Worm (Caenorhabditis elegans) whole organism, L4 larva: ENCODE data around the gene F20C5.11.

ENCODE experiments used
- F10B5.3 ChIP-seq: sonication (generic microtip); optimal IDR thresholded peaks from 2 replicates; lab custom pipeline; 2016; ENCODE audit warnings: mild to moderate bottlenecking, missing genetic modification characterization, missing compliant biosample characterization
- F49E8.2 ChIP-seq: sonication (generic microtip); optimal IDR thresholded peaks from 2 replicates; lab custom pipeline; 2016; ENCODE audit warnings: missing compliant biosample characterization, mild to moderate bottlenecking, missing genetic modification characterization, borderline replicate concordance
- R02D3.7 ChIP-seq: fragments of 150-350 bp; sonication (generic microtip); optimal IDR thresholded peaks from 3 replicates; lab custom pipeline; 2014; ENCODE audit warnings: missing biosample characterization, missing genetic modification characterization
- T20F7.1 ChIP-seq: fragments of 200-800 bp; sonication (Bioruptor generic); optimal IDR thresholded peaks from 2 replicates; lab custom pipeline; 2018; ENCODE audit warnings: mild to moderate bottlenecking, missing genetic modification characterization, missing compliant biosample characterization
- attf-4 ChIP-seq: sonication (generic microtip); optimal IDR thresholded peaks from 3 replicates; lab custom pipeline; 2017; ENCODE audit warnings: missing biosample characterization, missing genetic modification characterization
- ceh-32 ChIP-seq: sonication (generic microtip); optimal IDR thresholded peaks from 2 replicates; lab custom pipeline; 2016; ENCODE audit warnings: mild to moderate bottlenecking, missing genetic modification characterization, missing compliant biosample characterization; ENCODE audit not compliant: poor library complexity
- ceh-44 ChIP-seq: fragments of 200-800 bp; sonication (Bioruptor generic); IDR thresholded peaks from 2 replicates; pipeline ENCODE4 v1.3.6; 2022; ENCODE audit warnings: missing genetic modification reagents, missing genetic modification characterization, missing compliant biosample characterization
- cey-2 ChIP-seq: sonication (generic microtip); optimal IDR thresholded peaks from 3 replicates; lab custom pipeline; 2017; ENCODE audit warnings: missing genetic modification characterization, mild to moderate bottlenecking, missing compliant biosample characterization, antibody characterized with exemption, borderline replicate concordance; ENCODE audit not compliant: insufficient read depth
- daf-16 ChIP-seq, 3 experiments: sonication (generic microtip); optimal IDR thresholded peaks; 2 replicates each; lab custom pipeline; 2016 to 2017; ENCODE audit warnings: missing genetic modification characterization in 3 of 3, missing genetic modification reagents in 3 of 3, mild to moderate bottlenecking in 2 of 3, missing compliant biosample characterization in 2 of 3, missing biosample characterization in 1 of 3, moderate library complexity in 1 of 3
- daf-19 ChIP-seq: fragments of 200-800 bp; sonication (Bioruptor generic); conservative IDR thresholded peaks from 2 replicates; pipeline ENCODE4 v1.3.6; 2022; ENCODE audit warnings: missing genetic modification characterization, missing compliant biosample characterization
- dmd-9 ChIP-seq: fragments of 200-800 bp; sonication (Bioruptor generic); IDR thresholded peaks from 2 replicates; pipeline ENCODE4 v1.3.6; 2022; ENCODE audit warnings: missing genetic modification reagents, missing genetic modification characterization, missing compliant biosample characterization
- dpl-1 ChIP-seq: fragments of 150-350 bp; optimal IDR thresholded peaks from 2 replicates; lab custom pipeline; 2014; ENCODE audit warnings: missing biosample characterization, missing genetic modification reagents, missing genetic modification characterization
- egl-27 ChIP-seq: sonication (generic microtip); optimal IDR thresholded peaks from 3 replicates; lab custom pipeline; 2017; ENCODE audit warnings: missing biosample characterization, missing genetic modification reagents, missing genetic modification characterization
- egl-43 ChIP-seq: fragments of 200-800 bp; sonication (Bioruptor generic); IDR thresholded peaks from 2 replicates; pipeline ENCODE4 v1.3.6; 2022; ENCODE audit warnings: missing genetic modification reagents, missing genetic modification characterization, missing compliant biosample characterization
- fos-1 ChIP-seq: fragments of 150-350 bp; optimal IDR thresholded peaks from 2 replicates; lab custom pipeline; 2014; ENCODE audit warnings: missing biosample characterization, missing genetic modification characterization
- gei-8 ChIP-seq: fragments of 200-800 bp; sonication (Bioruptor generic); optimal IDR thresholded peaks from 2 replicates; lab custom pipeline; 2018; ENCODE audit warnings: mild to moderate bottlenecking, missing genetic modification characterization, missing compliant biosample characterization
- hif-1 ChIP-seq, 2 experiments: sonication (generic microtip); optimal IDR thresholded peaks; 2 replicates each; lab custom pipeline; 2016 to 2017; ENCODE audit warnings: missing compliant biosample characterization in 2 of 2, missing genetic modification characterization in 2 of 2, missing genetic modification reagents in 2 of 2, missing genotype in 2 of 2, mild to moderate bottlenecking in 1 of 2
- hlh-30 ChIP-seq: sonication (generic microtip); optimal IDR thresholded peaks from 2 replicates; lab custom pipeline; 2017; ENCODE audit warnings: antibody characterized with exemption, mild to moderate bottlenecking, missing genetic modification characterization, missing compliant biosample characterization; ENCODE audit not compliant: insufficient read depth
- lin-39 ChIP-seq: fragments of 150-350 bp; optimal IDR thresholded peaks from 2 replicates; lab custom pipeline; 2014; ENCODE audit warnings: missing biosample characterization, missing genetic modification reagents, missing genetic modification characterization
- lir-3 ChIP-seq: sonication (generic microtip); optimal IDR thresholded peaks from 2 replicates; lab custom pipeline; 2016; ENCODE audit warnings: mild to moderate bottlenecking, missing genetic modification characterization, missing compliant biosample characterization
- lsy-2 ChIP-seq, 2 experiments: fragments of 150-350 bp in 1 of 2; sonication (generic microtip) in 1 of 2; optimal IDR thresholded peaks; 2 replicates each; lab custom pipeline; 2014 to 2017; ENCODE audit warnings: missing biosample characterization in 2 of 2, missing genetic modification characterization in 2 of 2
- mdl-1 ChIP-seq, 2 experiments: fragments of 150-350 bp in 1 of 2; sonication (generic microtip) in 1 of 2; optimal IDR thresholded peaks; 2 replicates each; lab custom pipeline; 2014 to 2017; ENCODE audit warnings: missing biosample characterization in 2 of 2, missing genetic modification characterization in 2 of 2
- mdt-29 ChIP-seq: fragments of 200-800 bp; sonication (Bioruptor generic); IDR thresholded peaks from 2 replicates; pipeline ENCODE4 v1.3.6; 2022; ENCODE audit warnings: missing genetic modification reagents, missing genetic modification characterization, missing compliant biosample characterization
- mep-1 ChIP-seq: fragments of 150-350 bp; sonication (generic microtip); optimal IDR thresholded peaks from 3 replicates; lab custom pipeline; 2014; ENCODE audit warnings: missing biosample characterization, missing genetic modification characterization
- mes-2 ChIP-seq: sonication (generic microtip); optimal IDR thresholded peaks from 2 replicates; lab custom pipeline; 2016; ENCODE audit warnings: missing genotype, mild to moderate bottlenecking, missing genetic modification characterization, missing compliant biosample characterization; ENCODE audit not compliant: poor library complexity, severe bottlenecking
- nhr-10 ChIP-seq: fragments of 150-350 bp; optimal IDR thresholded peaks from 2 replicates; lab custom pipeline; 2014; ENCODE audit warnings: missing biosample characterization, missing genetic modification characterization
- nhr-237 ChIP-seq: sonication (generic microtip); optimal IDR thresholded peaks from 2 replicates; lab custom pipeline; 2017; ENCODE audit warnings: missing biosample characterization, missing genetic modification characterization
- nhr-48 ChIP-seq: sonication (generic microtip); optimal IDR thresholded peaks from 2 replicates; lab custom pipeline; 2016; ENCODE audit warnings: mild to moderate bottlenecking, missing genetic modification characterization, missing compliant biosample characterization
- php-3 ChIP-seq: fragments of 200-800 bp; sonication (Bioruptor generic); IDR thresholded peaks from 2 replicates; pipeline ENCODE4 v1.3.6; 2022; ENCODE audit warnings: missing genetic modification reagents, missing genetic modification characterization, missing compliant biosample characterization
- saeg-2 ChIP-seq: fragments of 200-800 bp; sonication (Bioruptor generic); IDR thresholded peaks from 2 replicates; pipeline ENCODE4 v1.3.6; 2022; ENCODE audit warnings: missing genetic modification reagents, missing genetic modification characterization, missing compliant biosample characterization
- snpc-1.2 ChIP-seq: fragments of 200-800 bp; sonication (Bioruptor generic); IDR thresholded peaks from 2 replicates; pipeline ENCODE4 v1.3.6; 2022; ENCODE audit warnings: missing genetic modification reagents, missing genetic modification characterization, missing compliant biosample characterization
- spr-1 ChIP-seq: sonication (generic microtip); optimal IDR thresholded peaks from 2 replicates; lab custom pipeline; 2016; ENCODE audit warnings: mild to moderate bottlenecking, missing genetic modification characterization, missing compliant biosample characterization
- spr-3 ChIP-seq: fragments of 200-800 bp; sonication (Bioruptor generic); optimal IDR thresholded peaks from 2 replicates; lab custom pipeline; 2018; ENCODE audit warnings: mild to moderate bottlenecking, missing genetic modification characterization, missing compliant biosample characterization
- unc-62 ChIP-seq, 3 experiments: fragments of 150-350 bp in 1 of 3; sonication (generic microtip); optimal IDR thresholded peaks in 2 of 3; peaks in 1 of 3; 1 replicate in 1 of 3; 2 replicates in 2 of 3; lab custom pipeline; 2014 to 2017; ENCODE audit warnings: missing biosample characterization in 3 of 3, missing genetic modification characterization in 3 of 3, missing genetic modification reagents in 3 of 3, missing genotype in 1 of 3
- zag-1 ChIP-seq: fragments of 150-350 bp; optimal IDR thresholded peaks from 2 replicates; lab custom pipeline; 2014; ENCODE audit warnings: missing biosample characterization, missing genetic modification characterization
- zfp-2 ChIP-seq: sonication (generic microtip); optimal IDR thresholded peaks from 2 replicates; lab custom pipeline; 2016; ENCODE audit warnings: mild to moderate bottlenecking, missing genetic modification characterization, missing compliant biosample characterization
- zfp-3 ChIP-seq: fragments of 200-800 bp; sonication (Bioruptor generic); conservative IDR thresholded peaks from 2 replicates; pipeline ENCODE4 v1.3.6; 2022; ENCODE audit warnings: missing genetic modification reagents, missing genetic modification characterization, missing compliant biosample characterization
- ztf-11 ChIP-seq: fragments of 150-350 bp; optimal IDR thresholded peaks from 2 replicates; lab custom pipeline; 2014; ENCODE audit warnings: missing biosample characterization, missing genetic modification characterization
- ztf-7 ChIP-seq: fragments of 150-350 bp; optimal IDR thresholded peaks from 2 replicates; lab custom pipeline; 2014; ENCODE audit warnings: missing biosample characterization, missing genetic modification characterization

F20C5.11 gene

DNA sequence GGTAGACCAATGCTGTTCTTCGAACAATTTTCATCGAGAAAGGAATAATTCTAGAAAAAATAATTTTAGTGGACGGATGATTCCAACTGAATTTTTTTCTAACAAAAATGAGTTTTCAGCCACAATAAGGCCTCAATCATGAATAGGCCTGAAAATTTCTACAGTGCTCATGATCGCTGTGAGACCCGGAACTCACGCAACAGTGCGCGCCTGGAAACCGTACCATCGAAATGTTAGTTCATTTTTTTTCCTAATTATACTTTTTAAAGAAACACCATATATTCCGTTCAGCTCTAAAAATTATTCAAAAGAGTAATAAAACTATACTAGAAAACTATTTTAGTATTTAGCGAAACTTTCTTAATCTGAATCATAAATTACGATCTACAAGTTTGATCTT is 36.9 kb downstream of the F20C5.11 start:
- TF ChIP-seq zag-1 (tag; lab: Kevin White, UChicago) (no peak), dpl-1 (GFP tag; lab: Kevin White, UChicago) (no peak), mep-1 (tag; lab: Kevin White, UChicago) (no peak), ceh-32 (tag; lab: Kevin White, UChicago) (no peak), ztf-7 (tag; lab: Kevin White, UChicago) (no peak), nhr-237 (no peak), attf-4 (tag; lab: Kevin White, UChicago) (no peak), ceh-44 (GFP tag; lab: Robert Waterston, UW) (no peak), spr-3 (GFP tag; lab: Kevin White, UChicago) (no peak), mdl-1 (tag; optimal IDR thresholded peaks at IDR 0.05; lab: Kevin White, UChicago) (no peak), lsy-2 (tag; optimal IDR thresholded peaks at IDR 0.05; lab: Kevin White, UChicago) (no peak), unc-62 (GFP tag; optimal IDR thresholded peaks at IDR 0.05 in 1 of 2; lab: Kevin White, UChicago) (no peak), unc-62 (tag; optimal IDR thresholded peaks at IDR 0.05; lab: Kevin White, UChicago) (no peak), hlh-30 (no peak), F10B5.3 (tag; lab: Kevin White, UChicago) (no peak), mes-2 (tag; lab: Kevin White, UChicago) (no peak)

ce11 chrIV:8723720-8724119 is 38.1 kb downstream of the F20C5.11 start, which contains the start of gene F21D5.9:
Gene F21D5.9 (plus strand): TSS chrIV:8724020.
- no peak for TF ChIP-seq egl-27 (tag; lab: Kevin White, UChicago)
- no peak for TF ChIP-seq egl-43 (GFP tag; lab: Robert Waterston, UW)
- TF ChIP-seq snpc-1.2: no peak
- TF ChIP-seq F49E8.2: no peak
- TF ChIP-seq php-3 (GFP tag; lab: Robert Waterston, UW): no peak
- no peak for TF ChIP-seq nhr-48 (tag; lab: Kevin White, UChicago)
- no peak for TF ChIP-seq nhr-10 (tag; lab: Kevin White, UChicago)

ce11 chrIV:8722801-8723200 is 39.0 kb downstream of the F20C5.11 start:
- TF ChIP-seq R02D3.7 (tag; lab: Kevin White, UChicago): no peak
- TF ChIP-seq hif-1 (tag; optimal IDR thresholded peaks at IDR 0.05; lab: Kevin White, UChicago): no peak
- TF ChIP-seq cey-2: no peak
- TF ChIP-seq T20F7.1 (GFP tag; lab: Kevin White, UChicago): no peak
- TF ChIP-seq ztf-11 (tag; lab: Kevin White, UChicago): no peak
- TF ChIP-seq gei-8: no peak
- no peak for TF ChIP-seq nhr-237
- TF ChIP-seq dmd-9 (GFP tag; lab: Robert Waterston, UW): no peak
- TF ChIP-seq zfp-3: no peak
- TF ChIP-seq lir-3 (tag; lab: Kevin White, UChicago): no peak
- no peak for TF ChIP-seq zfp-2
- TF ChIP-seq daf-16 (GFP tag; optimal IDR thresholded peaks at IDR 0.05; lab: Kevin White, UChicago): no peak
- no peak for TF ChIP-seq daf-16 (tag; optimal IDR thresholded peaks at IDR 0.05; lab: Kevin White, UChicago)
- no peak for TF ChIP-seq saeg-2 (GFP tag; lab: Robert Waterston, UW)
- no peak for TF ChIP-seq lin-39 (tag; lab: Kevin White, UChicago)
- TF ChIP-seq unc-62 (GFP tag; optimal IDR thresholded peaks at IDR 0.05 in 1 of 2; lab: Kevin White, UChicago): no peak
- no peak for TF ChIP-seq unc-62 (tag; optimal IDR thresholded peaks at IDR 0.05; lab: Kevin White, UChicago)
- TF ChIP-seq mdt-29 (GFP tag; lab: Robert Waterston, UW): no peak
- no peak for TF ChIP-seq spr-1 (tag; lab: Kevin White, UChicago)
- TF ChIP-seq fos-1 (tag; lab: Kevin White, UChicago): no peak
- no peak for TF ChIP-seq daf-19 (GFP tag; lab: Robert Waterston, UW)
